Worm (Caenorhabditis elegans): ENCODE data around the gene T01D3.1.

T01D3.1 gene

DNA sequence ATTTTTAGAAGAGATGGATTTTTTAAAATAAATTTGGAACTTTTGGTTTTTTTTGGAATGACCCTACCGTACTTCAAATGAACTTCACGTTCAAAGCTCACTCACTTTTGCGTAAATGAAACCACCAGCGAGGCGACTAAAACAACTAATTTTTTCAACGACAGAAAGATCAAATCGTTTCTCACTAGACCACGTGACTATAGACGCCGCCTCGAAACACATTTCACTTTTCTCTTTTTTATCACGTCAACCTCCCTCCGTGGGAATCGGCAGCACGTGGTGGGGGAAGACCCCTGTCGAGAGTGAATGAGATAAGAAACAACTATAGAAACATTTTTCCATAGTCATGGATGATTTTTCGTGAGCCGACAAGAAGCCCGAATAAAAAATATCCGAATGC, 32.4 kb upstream of the T01D3.1 start (continued):
- TF ChIP-seq ztf-22 (GFP tag; optimal IDR thresholded peaks at IDR 0.05) (peak; percentile 44), attf-3 (GFP tag; conservative IDR thresholded peaks at IDR 0.05) (no peak), ceh-100 (GFP tag; IDR thresholded peaks at IDR 0.05) (no peak), C17E4.6 (GFP tag; IDR thresholded peaks at IDR 0.05) (no peak), akir-1 (GFP tag; optimal IDR thresholded peaks at IDR 0.05) (no peak), die-1 (tag; optimal IDR thresholded peaks at IDR 0.05) (no peak), D2030.7 (GFP tag; IDR thresholded peaks at IDR 0.05) (no peak), nhr-90 (tag; optimal IDR thresholded peaks at IDR 0.05) (peak; percentile 35), T07F8.4 (tag; optimal IDR thresholded peaks at IDR 0.05) (no peak), ceh-40 (GFP tag; IDR thresholded peaks at IDR 0.05) (no peak), somi-1 (GFP tag; optimal IDR thresholded peaks at IDR 0.05) (peak; percentile 91), K12H6.12 (tag; optimal IDR thresholded peaks at IDR 0.05) (no peak), rpc-1 (optimal IDR thresholded peaks at IDR 0.05) (no peak), rpc-1 (tag; optimal IDR thresholded peaks at IDR 0.05) (no peak), cebp-1 (GFP tag; IDR thresholded peaks at IDR 0.05) (peak; percentile 8; the same call in 1 of the 2 replicates), cebp-1 (tag; optimal IDR thresholded peaks at IDR 0.05) (peak; percentile 71), bed-1 (GFP tag; IDR thresholded peaks at IDR 0.05) (no peak), ceh-58 (GFP tag; IDR thresholded peaks at IDR 0.05) (no peak), mcd-1 (GFP tag; IDR thresholded peaks at IDR 0.05) (peak; percentile 15; the same call in 1 of the 2 replicates), ztf-26 (tag; optimal IDR thresholded peaks at IDR 0.05) (peak; percentile 62), T26A5.8 (tag; optimal IDR thresholded peaks at IDR 0.05) (no peak), hrde-1 (tag; optimal IDR thresholded peaks at IDR 0.05; ENCODE audit: borderline replicate concordance) (no peak), snpc-1.3 (tag; optimal IDR thresholded peaks at IDR 0.05; ENCODE audit: insufficient read depth) (no peak), snpc-4 (GFP tag; optimal IDR thresholded peaks at IDR 0.05) (no peak), snpc-4 (tag; optimal IDR thresholded peaks at IDR 0.05) (peak in 1 of 4 experiments; percentile 20), tbp1 (GFP tag; optimal IDR thresholded peaks at IDR 0.05) (peak; percentile 49), lin-54 (GFP tag; optimal IDR thresholded peaks at IDR 0.05) (peak; percentile 44), unc-62 (GFP tag; optimal IDR thresholded peaks at IDR 0.05) (peak; percentile 58), pbrm-1 (GFP tag; IDR thresholded peaks at IDR 0.05) (0 out of 2 replicates have a peak, but pooled peaks have one; percentile 55), aptf-2 (GFP tag; conservative IDR thresholded peaks at IDR 0.05) (no peak), nfyb-1 (GFP tag; IDR thresholded peaks at IDR 0.05) (peak; percentile 55; the same call in 1 of the 2 replicates), K11D2.4 (GFP tag; IDR thresholded peaks at IDR 0.05) (peak; percentile 66; the same call in 1 of the 2 replicates), zim-3 (tag; optimal IDR thresholded peaks at IDR 0.05) (no peak), rcor-1 (GFP tag; IDR thresholded peaks at IDR 0.05) (peak; percentile 14; the same call in 1 of the 2 replicates), repo-1 (tag; optimal IDR thresholded peaks at IDR 0.05) (no peak), ceh-79 (tag; optimal IDR thresholded peaks at IDR 0.05) (no peak), nfya-1 (tag; optimal IDR thresholded peaks at IDR 0.05; ENCODE audit: borderline replicate concordance, insufficient read depth) (no peak), egl-44 (GFP tag; IDR thresholded peaks at IDR 0.05) (no peak; the same call in 1 of the 2 replicates), sdz-38 (tag; optimal IDR thresholded peaks at IDR 0.05) (no peak), efl-1 (GFP tag; optimal IDR thresholded peaks at IDR 0.05) (no peak), Y67H2A.10 (GFP tag; conservative IDR thresholded peaks at IDR 0.05) (no peak), F23B12.7 (tag; optimal IDR thresholded peaks at IDR 0.05; ENCODE audit: insufficient read depth) (peak; percentile 51), xnd-1 (tag; optimal IDR thresholded peaks at IDR 0.05) (no peak), tlf-1 (GFP tag; optimal IDR thresholded peaks at IDR 0.05) (peak; percentile 64), ztf-6 (GFP tag; IDR thresholded peaks at IDR 0.05) (no peak), lin-35 (GFP tag; optimal IDR thresholded peaks at IDR 0.05) (peak in 1 of 3 experiments; percentile 33), hmg-20 (GFP tag; IDR thresholded peaks at IDR 0.05) (no peak), let-526 (GFP tag; IDR thresholded peaks at IDR 0.05) (peak; percentile 42; the same call in 1 of the 2 replicates), ama-1 (optimal IDR thresholded peaks at IDR 0.05) (no peak), ama-1 (GFP tag; optimal IDR thresholded peaks at IDR 0.05) (no peak)

All from whole organism, young adult.